Worm (Caenorhabditis elegans) whole organism, L1 larva: ENCODE measurements around the gene T23D5.8.
A peak's percentile ranks its signal among the peaks of the same experiment; 100 is the strongest.

Source experiments
- C16A3.4 ChIP-seq: fragments of 150-350 bp; optimal IDR thresholded peaks from 2 replicates; lab custom pipeline; 2014; ENCODE audit warnings: missing biosample characterization, missing genetic modification characterization
- F16B12.6 ChIP-seq: fragments of 150-350 bp; optimal IDR thresholded peaks from 2 replicates; lab custom pipeline; 2014; ENCODE audit warnings: missing biosample characterization, missing genetic modification characterization
- Y116A8C.19 ChIP-seq: sonication (generic microtip); optimal IDR thresholded peaks from 2 replicates; lab custom pipeline; 2016; ENCODE audit warnings: missing compliant biosample characterization, missing genetic modification characterization, borderline replicate concordance
- aha-1 ChIP-seq: fragments of 150-350 bp; optimal IDR thresholded peaks from 2 replicates; lab custom pipeline; 2014; ENCODE audit warnings: missing biosample characterization, missing genetic modification characterization
- aly-2 ChIP-seq: fragments of 150-350 bp; optimal IDR thresholded peaks from 2 replicates; lab custom pipeline; 2014; ENCODE audit warnings: missing biosample characterization, missing genetic modification characterization
- ama-1 ChIP-seq: fragments of 150-350 bp; optimal IDR thresholded peaks from 2 replicates; lab custom pipeline; 2014
- blmp-1 ChIP-seq: fragments of 150-350 bp; optimal IDR thresholded peaks from 2 replicates; lab custom pipeline; 2014; ENCODE audit warnings: missing biosample characterization, missing genetic modification characterization
- ces-1 ChIP-seq: fragments of 150-350 bp; optimal IDR thresholded peaks from 2 replicates; lab custom pipeline; 2014; ENCODE audit warnings: missing biosample characterization, missing genetic modification reagents, missing genetic modification characterization
- dsc-1 ChIP-seq: sonication (generic microtip); optimal IDR thresholded peaks from 2 replicates; lab custom pipeline; 2016; ENCODE audit warnings: mild to moderate bottlenecking, missing genetic modification characterization, missing compliant biosample characterization
- efl-3 ChIP-seq: fragments of 200-800 bp; sonication (Bioruptor generic); optimal IDR thresholded peaks from 2 replicates; lab custom pipeline; 2018; ENCODE audit warnings: mild to moderate bottlenecking, missing genetic modification characterization, missing compliant biosample characterization
- egl-27 ChIP-seq, 2 experiments: fragments of 150-350 bp in 1 of 2; sonication (generic microtip); optimal IDR thresholded peaks; 3 replicates each; lab custom pipeline; 2017 to 2018; ENCODE audit warnings: missing biosample characterization in 2 of 2, missing genetic modification characterization in 2 of 2, missing genetic modification reagents in 2 of 2
- elt-3 ChIP-seq, 6 experiments: fragments of 150-350 bp in 1 of 6; sonication (generic microtip); optimal IDR thresholded peaks; 2 replicates each; lab custom pipeline; 2017 to 2018; ENCODE audit warnings: missing biosample characterization in 6 of 6, missing genetic modification characterization in 6 of 6, inconsistent platforms in 1 of 6
- fkh-10 ChIP-seq: sonication (generic microtip); optimal IDR thresholded peaks from 2 replicates; lab custom pipeline; 2017; ENCODE audit warnings: missing biosample characterization, missing genetic modification reagents, missing genetic modification characterization
- fos-1 ChIP-seq: fragments of 150-350 bp; optimal IDR thresholded peaks from 2 replicates; lab custom pipeline; 2014; ENCODE audit warnings: missing biosample characterization, missing genetic modification characterization
- hlh-4 ChIP-seq: sonication (generic microtip); optimal IDR thresholded peaks from 2 replicates; lab custom pipeline; 2016; ENCODE audit warnings: mild to moderate bottlenecking, missing genetic modification characterization, missing compliant biosample characterization
- irx-1 ChIP-seq: sonication (generic microtip); optimal IDR thresholded peaks from 2 replicates; lab custom pipeline; 2016; ENCODE audit warnings: missing genetic modification characterization, missing compliant biosample characterization
- isw-1 ChIP-seq: fragments of 200-800 bp; sonication (Bioruptor generic); IDR thresholded peaks from 2 replicates; pipeline ENCODE4 v1.3.6; 2022; ENCODE audit warnings: missing genetic modification characterization, missing compliant biosample characterization
- lin-14 ChIP-seq: fragments of 200-800 bp; sonication (Bioruptor generic); optimal IDR thresholded peaks from 2 replicates; lab custom pipeline; 2018; ENCODE audit warnings: mild to moderate bottlenecking, missing genetic modification characterization, moderate library complexity, missing compliant biosample characterization
- lin-15B ChIP-seq: fragments of 150-350 bp; sonication (generic microtip); optimal IDR thresholded peaks from 3 replicates; lab custom pipeline; 2014; ENCODE audit warnings: missing biosample characterization, missing genetic modification characterization
- lin-35 ChIP-seq, 2 experiments: fragments of 150-350 bp; optimal IDR thresholded peaks; 2 replicates each; lab custom pipeline; 2014; ENCODE audit warnings: missing biosample characterization in 2 of 2, missing genetic modification characterization in 2 of 2, missing genetic modification reagents in 2 of 2
- lir-3 ChIP-seq: sonication (generic microtip); optimal IDR thresholded peaks from 2 replicates; lab custom pipeline; 2016; ENCODE audit warnings: mild to moderate bottlenecking, missing genetic modification characterization, moderate library complexity, missing compliant biosample characterization; ENCODE audit not compliant: poor library complexity
- lsy-2 ChIP-seq, 2 experiments: fragments of 150-350 bp; optimal IDR thresholded peaks; 2 replicates each; lab custom pipeline; 2014; ENCODE audit warnings: missing biosample characterization in 2 of 2, missing genetic modification characterization in 2 of 2
- mab-9 ChIP-seq: fragments of 200-800 bp; sonication (Bioruptor generic); IDR thresholded peaks from 2 replicates; pipeline ENCODE4 v1.3.6; 2022; ENCODE audit warnings: missing genetic modification reagents, missing genetic modification characterization, missing compliant biosample characterization
- mdl-1 ChIP-seq, 2 experiments: fragments of 150-350 bp; optimal IDR thresholded peaks; 2 replicates each; lab custom pipeline; 2014 to 2017; ENCODE audit warnings: missing biosample characterization in 2 of 2, missing genetic modification characterization in 2 of 2, inconsistent platforms in 1 of 2
- mef-2 ChIP-seq: fragments of 150-350 bp; optimal IDR thresholded peaks from 2 replicates; lab custom pipeline; 2014; ENCODE audit warnings: missing biosample characterization, missing genetic modification characterization
- nhr-12 ChIP-seq: sonication (generic microtip); optimal IDR thresholded peaks from 2 replicates; lab custom pipeline; 2017; ENCODE audit warnings: missing biosample characterization, missing genetic modification characterization
- nhr-20 ChIP-seq: sonication (generic microtip); optimal IDR thresholded peaks from 2 replicates; lab custom pipeline; 2016; ENCODE audit warnings: mild to moderate bottlenecking, missing genetic modification characterization, missing compliant biosample characterization
- nhr-237 ChIP-seq: fragments of 150-350 bp; optimal IDR thresholded peaks from 2 replicates; lab custom pipeline; 2014; ENCODE audit warnings: missing biosample characterization, missing genetic modification characterization
- nhr-47 ChIP-seq: sonication (generic microtip); optimal IDR thresholded peaks from 2 replicates; lab custom pipeline; 2016; ENCODE audit warnings: mild to moderate bottlenecking, missing genetic modification characterization, moderate library complexity, missing compliant biosample characterization
- nhr-77 ChIP-seq: fragments of 150-350 bp; optimal IDR thresholded peaks from 2 replicates; lab custom pipeline; 2014; ENCODE audit warnings: missing biosample characterization, missing genetic modification characterization
- nhr-85 ChIP-seq: sonication (generic microtip); peaks from one replicate; lab custom pipeline; 2016; ENCODE audit warnings: missing genetic modification characterization, inconsistent platforms, missing compliant biosample characterization
- nhr-90 ChIP-seq: sonication (generic microtip); optimal IDR thresholded peaks from 2 replicates; lab custom pipeline; 2016; ENCODE audit warnings: mild to moderate bottlenecking, missing genetic modification characterization, missing compliant biosample characterization; ENCODE audit not compliant: poor library complexity
- pag-3 ChIP-seq: sonication (generic microtip); optimal IDR thresholded peaks from 2 replicates; lab custom pipeline; 2017; ENCODE audit warnings: missing genetic modification characterization, mild to moderate bottlenecking, missing compliant biosample characterization, antibody characterized with exemption, borderline replicate concordance; ENCODE audit not compliant: insufficient read depth
- pax-3 ChIP-seq: fragments of 200-800 bp; sonication (Bioruptor generic); optimal IDR thresholded peaks from 2 replicates; lab custom pipeline; 2018; ENCODE audit warnings: mild to moderate bottlenecking, missing genetic modification characterization, moderate library complexity, missing compliant biosample characterization
- pqm-1 ChIP-seq: sonication (generic microtip); optimal IDR thresholded peaks from 3 replicates; lab custom pipeline; 2017; ENCODE audit warnings: missing biosample characterization, missing genetic modification characterization
- skn-1 ChIP-seq: fragments of 150-350 bp; optimal IDR thresholded peaks from 2 replicates; lab custom pipeline; 2014; ENCODE audit warnings: missing biosample characterization, missing genetic modification characterization
- sox-4 ChIP-seq: sonication (generic microtip); optimal IDR thresholded peaks from 2 replicates; lab custom pipeline; 2016; ENCODE audit warnings: missing genetic modification characterization, missing compliant biosample characterization
- sptf-1 ChIP-seq: fragments of 150-350 bp; optimal IDR thresholded peaks from 2 replicates; lab custom pipeline; 2014; ENCODE audit warnings: missing biosample characterization, missing genetic modification characterization
- sup-37 ChIP-seq: fragments of 200-800 bp; sonication (Bioruptor generic); optimal IDR thresholded peaks from 2 replicates; lab custom pipeline; 2018; ENCODE audit warnings: mild to moderate bottlenecking, missing genetic modification characterization, missing compliant biosample characterization
- swsn-7 ChIP-seq: sonication (generic microtip); optimal IDR thresholded peaks from 2 replicates; lab custom pipeline; 2016; ENCODE audit warnings: missing genetic modification characterization, missing compliant biosample characterization
- tbx-2 ChIP-seq: sonication (generic microtip); optimal IDR thresholded peaks from 2 replicates; lab custom pipeline; 2016; ENCODE audit warnings: missing genetic modification characterization, missing compliant biosample characterization
- unc-130 ChIP-seq: fragments of 150-350 bp; optimal IDR thresholded peaks from 2 replicates; lab custom pipeline; 2017; ENCODE audit warnings: missing biosample characterization, missing genetic modification characterization, inconsistent platforms
- xbp-1 ChIP-seq: sonication (generic microtip); optimal IDR thresholded peaks from 2 replicates; lab custom pipeline; 2016; ENCODE audit warnings: missing genetic modification characterization, missing compliant biosample characterization
- zag-1 ChIP-seq: fragments of 150-350 bp; optimal IDR thresholded peaks from 2 replicates; lab custom pipeline; 2014; ENCODE audit warnings: missing biosample characterization, missing genetic modification characterization
- ztf-11 ChIP-seq, 2 experiments: sonication (generic microtip); optimal IDR thresholded peaks; 2 replicates each; lab custom pipeline; 2016 to 2017; ENCODE audit warnings: missing genetic modification characterization in 2 of 2, missing biosample characterization in 1 of 2, missing compliant biosample characterization in 1 of 2
- ztf-4 ChIP-seq: fragments of 150-350 bp; optimal IDR thresholded peaks from 2 replicates; lab custom pipeline; 2014; ENCODE audit warnings: missing biosample characterization, missing genetic modification characterization

Gene T23D5.8

ce11 chrV:15707982-15708381 lies 40.3 kb downstream of the T23D5.8 start (continued):
- TF ChIP-seq fkh-10 (GFP tag; lab: Kevin White, UChicago) (no peak), skn-1 (tag; lab: Kevin White, UChicago) (no peak), mab-9 (GFP tag; lab: Robert Waterston, UW) (no peak), aha-1 (no peak), sup-37 (no peak), mef-2 (tag; lab: Kevin White, UChicago) (no peak), zag-1 (tag; lab: Kevin White, UChicago) (no peak), nhr-90 (peak; percentile 11), nhr-77 (tag; lab: Kevin White, UChicago) (no peak), mdl-1 (tag; optimal IDR thresholded peaks at IDR 0.05; lab: Kevin White, UChicago) (no peak), nhr-47 (tag; lab: Kevin White, UChicago) (no peak), lir-3 (tag; lab: Kevin White, UChicago) (no peak), hlh-4 (no peak), pqm-1 (tag; lab: Kevin White, UChicago) (no peak), lin-14 (GFP tag; lab: Kevin White, UChicago) (peak; percentile 71), F16B12.6 (tag; lab: Kevin White, UChicago) (no peak), ama-1 (no peak), sox-4 (tag; lab: Kevin White, UChicago) (no peak), unc-130 (tag; lab: Kevin White, UChicago) (no peak), nhr-237 (tag; lab: Kevin White, UChicago) (no peak), lin-15B (no peak), nhr-20 (tag; lab: Kevin White, UChicago) (peak; percentile 74), efl-3 (GFP tag; lab: Kevin White, UChicago) (no peak), dsc-1 (tag; lab: Kevin White, UChicago) (no peak), isw-1 (no peak), pax-3 (no peak), ztf-4 (tag; lab: Kevin White, UChicago) (no peak), ces-1 (GFP tag; lab: Kevin White, UChicago) (no peak), tbx-2 (no peak), nhr-12 (no peak), ztf-11 (tag; optimal IDR thresholded peaks at IDR 0.05; lab: Kevin White, UChicago) (no peak), lin-35 (GFP tag; optimal IDR thresholded peaks at IDR 0.05; lab: Kevin White, UChicago) (no peak), aly-2 (no peak), pag-3 (tag; lab: Kevin White, UChicago) (peak; percentile 54), sptf-1 (no peak), irx-1 (tag; lab: Kevin White, UChicago) (no peak), lsy-2 (tag; optimal IDR thresholded peaks at IDR 0.05; lab: Kevin White, UChicago) (peak in 1 of 2 experiments; percentile 46), swsn-7 (tag; lab: Kevin White, UChicago) (no peak), C16A3.4 (tag; lab: Kevin White, UChicago) (no peak), xbp-1 (tag; lab: Kevin White, UChicago) (no peak), Y116A8C.19 (tag; lab: Kevin White, UChicago) (no peak), fos-1 (no peak)

DNA sequence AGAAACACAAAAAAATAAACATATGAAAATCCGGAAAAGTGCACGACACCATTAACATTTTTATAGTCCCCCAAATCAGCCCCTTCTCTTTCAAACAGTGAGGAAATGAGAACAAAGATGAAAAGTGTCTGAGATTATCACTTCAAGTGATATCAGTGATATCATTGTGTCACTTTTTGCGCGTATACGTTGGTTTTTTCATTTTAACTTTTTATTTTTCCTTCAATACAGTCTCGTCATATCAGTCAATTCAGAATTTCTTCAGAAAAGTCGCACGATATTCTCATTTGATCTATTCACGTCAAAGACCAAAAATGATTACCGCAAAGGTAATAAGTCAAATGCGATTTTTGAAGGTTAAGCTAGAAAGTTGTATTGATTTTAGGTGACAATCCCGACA lies 43.5 kb downstream of the T23D5.8 start, which contains the start of gene twk-34:
Gene twk-34, plus strand, starts transcription at position 216 of the 400 bp plus-strand sequence.
- TF ChIP-seq elt-3 (tag; optimal IDR thresholded peaks at IDR 0.05; lab: Kevin White, UChicago): peak in 1 of 6 experiments; percentile 51
- TF ChIP-seq pag-3 (tag; lab: Kevin White, UChicago): no peak
- TF ChIP-seq egl-27 (tag; optimal IDR thresholded peaks at IDR 0.05; lab: Kevin White, UChicago): no peak
- peak; percentile 5 for TF ChIP-seq blmp-1
- TF ChIP-seq mab-9 (GFP tag; lab: Robert Waterston, UW): no peak
- TF ChIP-seq nhr-85: peak; percentile 29
- TF ChIP-seq aha-1: no peak
